Worm (Caenorhabditis elegans) whole organism, young adult: ENCODE measurements around the gene C16D9.6.

ENCODE experiments used
- F57A8.1 ChIP-seq: fragments of 200-800 bp; sonication (Bioruptor generic); optimal IDR thresholded peaks from 2 replicates; lab custom pipeline; 2018; ENCODE audit warnings: mild to moderate bottlenecking, missing genetic modification characterization, moderate library complexity, missing compliant biosample characterization
- T26A5.8 ChIP-seq: sonication (generic microtip); optimal IDR thresholded peaks from 2 replicates; lab custom pipeline; 2016; ENCODE audit warnings: missing genetic modification characterization, missing compliant biosample characterization
- Y53F4B.3 ChIP-seq: fragments of 200-800 bp; sonication (Bioruptor generic); IDR thresholded peaks from 2 replicates; pipeline ENCODE4 v1.3.6; 2022; ENCODE audit warnings: missing genetic modification reagents, missing genetic modification characterization, missing compliant biosample characterization
- Y53G8AR.9 ChIP-seq: fragments of 200-800 bp; sonication (Bioruptor generic); conservative IDR thresholded peaks from 2 replicates; pipeline ENCODE4 v1.3.6; 2022; ENCODE audit warnings: missing genetic modification reagents, missing genetic modification characterization, missing compliant biosample characterization
- attf-6 ChIP-seq: fragments of 200-800 bp; sonication (Bioruptor generic); IDR thresholded peaks from 2 replicates; pipeline ENCODE4 v1.3.6; 2022; ENCODE audit warnings: missing genetic modification reagents, missing genetic modification characterization, missing compliant biosample characterization
- die-1 ChIP-seq: sonication (generic microtip); optimal IDR thresholded peaks from 2 replicates; lab custom pipeline; 2016; ENCODE audit warnings: missing genotype, mild to moderate bottlenecking, missing genetic modification characterization, missing compliant biosample characterization
- dpl-1 ChIP-seq: fragments of 150-350 bp; optimal IDR thresholded peaks from 2 replicates; lab custom pipeline; 2014; ENCODE audit warnings: missing biosample characterization, missing genetic modification reagents, missing genetic modification characterization
- egl-18 ChIP-seq: fragments of 200-800 bp; sonication (Bioruptor generic); IDR thresholded peaks from 2 replicates; pipeline ENCODE4 v1.3.6; 2022; ENCODE audit warnings: missing genetic modification reagents, missing genetic modification characterization, missing compliant biosample characterization
- fkh-3 ChIP-seq: sonication (generic microtip); optimal IDR thresholded peaks from 2 replicates; lab custom pipeline; 2016; ENCODE audit warnings: mild to moderate bottlenecking, missing genetic modification characterization, missing compliant biosample characterization
- him-1 ChIP-seq: sonication (generic microtip); optimal IDR thresholded peaks from 2 replicates; lab custom pipeline; 2016; ENCODE audit warnings: missing genotype, missing genetic modification reagents, missing genetic modification characterization, missing compliant biosample characterization
- lag-1 ChIP-seq: fragments of 200-800 bp; sonication (Bioruptor generic); IDR thresholded peaks from 2 replicates; pipeline ENCODE4 v1.3.6; 2022; ENCODE audit warnings: missing genetic modification reagents, missing genetic modification characterization, missing compliant biosample characterization
- lsl-1 ChIP-seq: fragments of 200-800 bp; sonication (Bioruptor generic); optimal IDR thresholded peaks from 2 replicates; lab custom pipeline; 2018; ENCODE audit warnings: mild to moderate bottlenecking, missing genetic modification characterization, moderate library complexity, missing compliant biosample characterization
- sea-2 ChIP-seq: fragments of 200-800 bp; sonication (Bioruptor generic); IDR thresholded peaks from 2 replicates; pipeline ENCODE4 v1.3.6; 2022; ENCODE audit warnings: missing genetic modification characterization, missing compliant biosample characterization
- unc-62 ChIP-seq: fragments of 150-350 bp; optimal IDR thresholded peaks from 2 replicates; lab custom pipeline; 2014; ENCODE audit warnings: missing biosample characterization, missing genetic modification reagents, missing genetic modification characterization

- no peak for TF ChIP-seq die-1 (tag; lab: Kevin White, UChicago)
- TF ChIP-seq Y53G8AR.9 (GFP tag; lab: Robert Waterston, UW), result no peak
- no peak for TF ChIP-seq lsl-1 (GFP tag; lab: Kevin White, UChicago)
- TF ChIP-seq lag-1 (GFP tag; lab: Robert Waterston, UW), result no peak
- TF ChIP-seq Y53F4B.3 (GFP tag; lab: Robert Waterston, UW), result no peak
- TF ChIP-seq egl-18 (GFP tag; lab: Robert Waterston, UW), result no peak
- TF ChIP-seq attf-6 (GFP tag; lab: Robert Waterston, UW), result no peak
- no peak for TF ChIP-seq fkh-3 (tag; lab: Kevin White, UChicago)
- no peak for TF ChIP-seq dpl-1 (GFP tag; lab: Kevin White, UChicago)
- no peak for TF ChIP-seq F57A8.1 (GFP tag; lab: Kevin White, UChicago)
- no peak for TF ChIP-seq T26A5.8 (tag; lab: Kevin White, UChicago)
- no peak for TF ChIP-seq sea-2 (GFP tag; lab: Robert Waterston, UW)
- no peak for TF ChIP-seq him-1 (tag; lab: Kevin White, UChicago)
- no peak for TF ChIP-seq unc-62 (GFP tag; lab: Kevin White, UChicago)
Measured at ce11 chrV:8271395-8271794, 21.3 kb upstream of the C16D9.6 start.
